Worm (Caenorhabditis elegans): Measurements from ENCODE around the gene tbcc-1.

ce11 chrIII:2739469-2739868 lies 48.8 kb upstream of the tbcc-1 start, which contains the start of gene cest-25:
- TF ChIP-seq pha-4 (tag; optimal IDR thresholded peaks at IDR 0.05) (no peak), fkh-6 (tag; optimal IDR thresholded peaks at IDR 0.05) (no peak), ahr-1 (tag; optimal IDR thresholded peaks at IDR 0.05) (no peak)
